Worm (Caenorhabditis elegans) whole organism, L3 larva: Measurements from ENCODE around the gene C27C12.1.

Experiments
- egl-5 ChIP-seq: fragments of 150-350 bp; optimal IDR thresholded peaks from 2 replicates; lab custom pipeline; 2017; ENCODE audit warnings: missing biosample characterization, missing genetic modification reagents, missing genetic modification characterization, inconsistent platforms
- fkh-10 ChIP-seq: sonication (generic microtip); optimal IDR thresholded peaks from 2 replicates; lab custom pipeline; 2017; ENCODE audit warnings: missing biosample characterization, missing genetic modification reagents, missing genetic modification characterization
- ztf-11 ChIP-seq: fragments of 150-350 bp; optimal IDR thresholded peaks from 2 replicates; lab custom pipeline; 2014; ENCODE audit warnings: missing biosample characterization, missing genetic modification characterization

ce11 chrX:14805746-14806145, 47.8 kb downstream of the C27C12.1 start:
- TF ChIP-seq fkh-10 (GFP tag; lab: Kevin White, UChicago) (no peak), egl-5 (tag; lab: Kevin White, UChicago) (no peak), ztf-11 (tag; lab: Kevin White, UChicago) (no peak)
